Fruit fly (Drosophila melanogaster): ENCODE results near the gene CG12531.
A peak's percentile ranks its signal among the peaks of the same experiment; 100 is the strongest.

CG12531 gene

dm6 chrX:19769821-19770519 lies 51.2 kb downstream of the CG12531 start (continued):
- no peak for TF ChIP-seq pan (optimal IDR thresholded peaks at IDR 0.05)
- TF ChIP-seq pan (GFP tag; optimal IDR thresholded peaks at IDR 0.05 in 1 of 2, IDR thresholded peaks at IDR 0.05 in 1 of 2) = no peak
- no peak for TF ChIP-seq CG43689 (GFP tag; IDR thresholded peaks at IDR 0.05)
- peak; percentile 40 for TF ChIP-seq pum (GFP tag; optimal IDR thresholded peaks at IDR 0.05)
- no peak for TF ChIP-seq CG9609 (GFP tag; optimal IDR thresholded peaks at IDR 0.05)
- TF ChIP-seq repo (GFP tag; optimal IDR thresholded peaks at IDR 0.05) = no peak
- peak; percentile 83 for TF ChIP-seq zf30C (GFP tag; optimal IDR thresholded peaks at IDR 0.05)
- TF ChIP-seq hbn (GFP tag; IDR thresholded peaks at IDR 0.05; ENCODE audit: partially characterized antibody) = no peak
- TF ChIP-seq nmo (GFP tag; optimal IDR thresholded peaks at IDR 0.05) = peak; percentile 55
- TF ChIP-seq sna (GFP tag; IDR thresholded peaks at IDR 0.05; ENCODE audit: partially characterized antibody) = no peak
- TF ChIP-seq Antp (GFP tag; optimal IDR thresholded peaks at IDR 0.05) = peak; percentile 29
- TF ChIP-seq CG8924 (tag; optimal IDR thresholded peaks at IDR 0.05) = peak; percentile 29
- TF ChIP-seq ab (GFP tag; optimal IDR thresholded peaks at IDR 0.05) = no peak
- TF ChIP-seq org-1 (GFP tag; optimal IDR thresholded peaks at IDR 0.05) = peak; percentile 26
- TF ChIP-seq CG8089 (GFP tag; optimal IDR thresholded peaks at IDR 0.05) = no peak
- no peak for TF ChIP-seq CG6175 (GFP tag; IDR thresholded peaks at IDR 0.05)
- no peak for TF ChIP-seq CG17612 (GFP tag; IDR thresholded peaks at IDR 0.05)
- TF ChIP-seq CG15479 (GFP tag; optimal IDR thresholded peaks at IDR 0.05) = no peak
- no peak for TF ChIP-seq CG3995 (GFP tag; optimal IDR thresholded peaks at IDR 0.05)
- TF ChIP-seq CG14965 (GFP tag; optimal IDR thresholded peaks at IDR 0.05; ENCODE audit: borderline replicate concordance) = no peak
- no peak for TF ChIP-seq seq (GFP tag; IDR thresholded peaks at IDR 0.05)
- peak; percentile 44 for TF ChIP-seq Ptx1 (GFP tag; IDR thresholded peaks at IDR 0.05)
- TF ChIP-seq ERR (GFP tag; optimal IDR thresholded peaks at IDR 0.05) = no peak
- peak; percentile 34 for TF ChIP-seq dmrt99B (tag; optimal IDR thresholded peaks at IDR 0.05)
- no peak for TF ChIP-seq Nf-YC (tag; optimal IDR thresholded peaks at IDR 0.05)
- TF ChIP-seq CkIIα-i1 (GFP tag; IDR thresholded peaks at IDR 0.05) = no peak
- TF ChIP-seq CG4820 (GFP tag; optimal IDR thresholded peaks at IDR 0.05) = peak; percentile 54
- TF ChIP-seq esg (GFP tag; conservative IDR thresholded peaks at IDR 0.05) = no peak
- peak; percentile 13 for TF ChIP-seq bcd (GFP tag; optimal IDR thresholded peaks at IDR 0.05)
- no peak for TF ChIP-seq TFAM (GFP tag; optimal IDR thresholded peaks at IDR 0.05)
- peak; percentile 29 for TF ChIP-seq CG2875 (GFP tag; optimal IDR thresholded peaks at IDR 0.05)
- TF ChIP-seq phol (tag; optimal IDR thresholded peaks at IDR 0.05) = peak; percentile 67
- TF ChIP-seq CG16863 (GFP tag; optimal IDR thresholded peaks at IDR 0.05) = peak; percentile 42
- TF ChIP-seq CG17829 (tag; optimal IDR thresholded peaks at IDR 0.05) = peak; percentile 61
- peak; percentile 8 for TF ChIP-seq fd102C (GFP tag; optimal IDR thresholded peaks at IDR 0.05)
- no peak for TF ChIP-seq dati (GFP tag; IDR thresholded peaks at IDR 0.05)
- no peak for TF ChIP-seq CG4282 (GFP tag; optimal IDR thresholded peaks at IDR 0.05)
- peak; percentile 15 for TF ChIP-seq HLH54F (GFP tag; optimal IDR thresholded peaks at IDR 0.05)
- TF ChIP-seq Asciz (GFP tag; optimal IDR thresholded peaks at IDR 0.05) = peak; percentile 5
- no peak for TF ChIP-seq BtbVII (GFP tag; optimal IDR thresholded peaks at IDR 0.05)
- TF ChIP-seq CG9797 (GFP tag; optimal IDR thresholded peaks at IDR 0.05) = no peak
- TF ChIP-seq CG17361 (GFP tag; IDR thresholded peaks at IDR 0.05) = peak; percentile 63
- peak; percentile 25 for TF ChIP-seq ATbp (GFP tag; optimal IDR thresholded peaks at IDR 0.05)
- TF ChIP-seq Mes4 (GFP tag; optimal IDR thresholded peaks at IDR 0.05) = peak; percentile 24
- peak; percentile 25 for TF ChIP-seq kay (GFP tag; optimal IDR thresholded peaks at IDR 0.05)
- peak in 1 of 3 experiments; percentile 76 for TF ChIP-seq lola (GFP tag; optimal IDR thresholded peaks at IDR 0.05)
- no peak for TF ChIP-seq emc (GFP tag; optimal IDR thresholded peaks at IDR 0.05)
- no peak for TF ChIP-seq trh (GFP tag; optimal IDR thresholded peaks at IDR 0.05)
- peak; percentile 25 for TF ChIP-seq NC2β (GFP tag; optimal IDR thresholded peaks at IDR 0.05)
- TF ChIP-seq CG2889 (GFP tag; IDR thresholded peaks at IDR 0.05) = no peak
- no peak for TF ChIP-seq NfI (GFP tag; optimal IDR thresholded peaks at IDR 0.05)
